Fruit fly (Drosophila melanogaster) whole organism, prepupa: ENCODE measurements around the gene CG33939.

Experiments
- Blimp-1 ChIP-seq: fragments of 200-800 bp; sonication (Bioruptor generic); optimal IDR thresholded peaks from 3 replicates; lab custom pipeline; 2017; ENCODE audit warnings: missing biosample characterization, missing genetic modification characterization, mild to moderate bottlenecking, moderate library complexity, missing genetic modification reagents
- CG11294 ChIP-seq: fragments of 200-800 bp; sonication (Bioruptor generic); IDR thresholded peaks from 2 replicates; pipeline ENCODE4 v1.3.6; 2022; ENCODE audit warnings: missing biosample characterization, missing genetic modification characterization
- CG11902 ChIP-seq: fragments of 200-800 bp; sonication (Bioruptor generic); optimal IDR thresholded peaks from 3 replicates; lab custom pipeline; 2016; ENCODE audit warnings: missing biosample characterization, missing genetic modification characterization
- CG1621 ChIP-seq: fragments of 200-800 bp; sonication (Bioruptor generic); optimal IDR thresholded peaks from 3 replicates; lab custom pipeline; 2018; ENCODE audit warnings: missing biosample characterization, mild to moderate bottlenecking, missing genetic modification characterization
- CG3032 ChIP-seq: fragments of 200-800 bp; optimal IDR thresholded peaks from 2 replicates; lab custom pipeline; 2019; ENCODE audit warnings: missing biosample characterization, mild to moderate bottlenecking, missing genetic modification characterization, moderate library complexity
- CG31627 ChIP-seq: fragments of 200-800 bp; sonication (Bioruptor generic); optimal IDR thresholded peaks from 3 replicates; lab custom pipeline; 2016; ENCODE audit warnings: missing biosample characterization, missing genetic modification characterization
- CG3919 ChIP-seq: fragments of 200-800 bp; sonication (Bioruptor generic); optimal IDR thresholded peaks from 3 replicates; lab custom pipeline; 2016; ENCODE audit warnings: missing biosample characterization, missing genetic modification characterization
- CG4318 ChIP-seq: fragments of 200-800 bp; sonication (Bioruptor generic); optimal IDR thresholded peaks from 3 replicates; lab custom pipeline; 2017; ENCODE audit warnings: missing biosample characterization, mild to moderate bottlenecking, missing genetic modification characterization
- CG6163 ChIP-seq: fragments of 200-800 bp; sonication (Bioruptor generic); IDR thresholded peaks from 3 replicates; pipeline ENCODE4 v1.3.6; 2022; ENCODE audit warnings: missing biosample characterization, missing genetic modification characterization
- CG6808 ChIP-seq: fragments of 200-800 bp; sonication (Bioruptor generic); optimal IDR thresholded peaks from 3 replicates; lab custom pipeline; 2017; ENCODE audit warnings: missing biosample characterization, missing genetic modification characterization, mild to moderate bottlenecking, moderate library complexity, missing genetic modification reagents
- CG6854 ChIP-seq: fragments of 200-800 bp; sonication (Bioruptor generic); optimal IDR thresholded peaks from 2 replicates; lab custom pipeline; 2017; ENCODE audit warnings: missing biosample characterization, mild to moderate bottlenecking, missing genetic modification characterization
- CG7368 ChIP-seq: fragments of 200-800 bp; sonication (Bioruptor generic); optimal IDR thresholded peaks from 3 replicates; lab custom pipeline; 2016; ENCODE audit warnings: missing biosample characterization, missing genetic modification characterization
- CG8119 ChIP-seq: fragments of 200-800 bp; sonication (Bioruptor generic); IDR thresholded peaks from 3 replicates; pipeline ENCODE4 v1.3.6; 2022; ENCODE audit warnings: missing biosample characterization, missing genetic modification characterization
- CG8319 ChIP-seq: fragments of 200-800 bp; sonication (Bioruptor generic); optimal IDR thresholded peaks from 3 replicates; lab custom pipeline; 2016; ENCODE audit warnings: missing biosample characterization, missing genetic modification characterization
- CG8632 ChIP-seq: fragments of 200-800 bp; sonication (Bioruptor generic); optimal IDR thresholded peaks from 3 replicates; lab custom pipeline; 2016; ENCODE audit warnings: missing biosample characterization, missing genetic modification characterization
- CG9139 ChIP-seq: fragments of 200-800 bp; sonication (Bioruptor generic); optimal IDR thresholded peaks from 3 replicates; lab custom pipeline; 2017; ENCODE audit warnings: missing biosample characterization, mild to moderate bottlenecking, missing genetic modification characterization
- Eip75B ChIP-seq: fragments of 200-800 bp; sonication (Bioruptor generic); optimal IDR thresholded peaks from 3 replicates; lab custom pipeline; 2016; ENCODE audit warnings: missing biosample characterization, missing genetic modification characterization
- Eip78C ChIP-seq: fragments of 200-800 bp; sonication (Bioruptor generic); peaks from one replicate; lab custom pipeline; 2016; ENCODE audit warnings: missing biosample characterization, missing genetic modification characterization
- Ets21C ChIP-seq: fragments of 200-800 bp; sonication (Bioruptor generic); optimal IDR thresholded peaks from 3 replicates; lab custom pipeline; 2016; ENCODE audit warnings: missing biosample characterization, missing genetic modification characterization
- Ets96B ChIP-seq: fragments of 200-800 bp; optimal IDR thresholded peaks from 2 replicates; lab custom pipeline; 2019; ENCODE audit warnings: missing biosample characterization, mild to moderate bottlenecking, missing genetic modification characterization, moderate library complexity
- Hr38 ChIP-seq: sonication (Bioruptor generic); optimal IDR thresholded peaks from 2 replicates; lab custom pipeline; 2016; ENCODE audit warnings: missing biosample characterization, missing genetic modification characterization
- Hr4 ChIP-seq: fragments of 200-800 bp; sonication (Bioruptor generic); optimal IDR thresholded peaks from 3 replicates; lab custom pipeline; 2016; ENCODE audit warnings: missing biosample characterization, missing genetic modification characterization
- Met ChIP-seq: fragments of 200-800 bp; sonication (Bioruptor generic); optimal IDR thresholded peaks from 3 replicates; lab custom pipeline; 2016; ENCODE audit warnings: missing biosample characterization, missing genetic modification characterization
- OdsH ChIP-seq: fragments of 200-800 bp; sonication (Bioruptor generic); optimal IDR thresholded peaks from 3 replicates; lab custom pipeline; 2016; ENCODE audit warnings: missing biosample characterization, missing genetic modification characterization
- Smox ChIP-seq: fragments of 200-800 bp; sonication (Bioruptor generic); optimal IDR thresholded peaks from 3 replicates; lab custom pipeline; 2016; ENCODE audit warnings: missing biosample characterization, missing genetic modification characterization
- Sox102F ChIP-seq: fragments of 200-800 bp; sonication (Bioruptor generic); optimal IDR thresholded peaks from 2 replicates; lab custom pipeline; 2016; ENCODE audit warnings: missing biosample characterization, mild to moderate bottlenecking, missing genetic modification characterization
- Sox14 ChIP-seq: fragments of 200-800 bp; sonication (Bioruptor generic); optimal IDR thresholded peaks from 3 replicates; lab custom pipeline; 2016; ENCODE audit warnings: missing biosample characterization, missing genetic modification characterization
- Sox15 ChIP-seq: fragments of 200-800 bp; sonication (Bioruptor generic); optimal IDR thresholded peaks from 3 replicates; lab custom pipeline; 2016; ENCODE audit warnings: missing biosample characterization, missing genetic modification characterization
- cyc ChIP-seq: fragments of 200-800 bp; sonication (Bioruptor generic); optimal IDR thresholded peaks from 3 replicates; lab custom pipeline; 2016; ENCODE audit warnings: missing biosample characterization, missing genetic modification characterization
- dac ChIP-seq: fragments of 200-800 bp; sonication (Bioruptor generic); optimal IDR thresholded peaks from 2 replicates; lab custom pipeline; 2017; ENCODE audit warnings: missing biosample characterization, mild to moderate bottlenecking, missing genetic modification characterization
- eg ChIP-seq: fragments of 200-800 bp; sonication (Bioruptor generic); IDR thresholded peaks from 3 replicates; pipeline ENCODE4 v1.3.6; 2022; ENCODE audit warnings: missing biosample characterization, missing genetic modification characterization
- esn ChIP-seq: fragments of 200-800 bp; sonication (Bioruptor generic); optimal IDR thresholded peaks from 2 replicates; lab custom pipeline; 2016; ENCODE audit warnings: missing biosample characterization, mild to moderate bottlenecking, missing genetic modification characterization, moderate library complexity
- fd59A ChIP-seq: fragments of 200-800 bp; sonication (Bioruptor generic); optimal IDR thresholded peaks from 2 replicates; lab custom pipeline; 2017; ENCODE audit warnings: missing biosample characterization, mild to moderate bottlenecking, missing genetic modification characterization, missing genetic modification reagents
- fd85E ChIP-seq: fragments of 200-800 bp; sonication (Bioruptor generic); optimal IDR thresholded peaks from 3 replicates; lab custom pipeline; 2016; ENCODE audit warnings: missing biosample characterization, missing genetic modification characterization
- pdm3 ChIP-seq: fragments of 200-800 bp; sonication (Bioruptor generic); optimal IDR thresholded peaks from 3 replicates; lab custom pipeline; 2016; ENCODE audit warnings: missing biosample characterization, missing genetic modification characterization
- salr ChIP-seq, 2 experiments: fragments of 200-800 bp; sonication (Bioruptor generic); optimal IDR thresholded peaks; 3 replicates each; lab custom pipeline; 2016 to 2018; ENCODE audit warnings: missing biosample characterization in 2 of 2, missing genetic modification characterization in 2 of 2, mild to moderate bottlenecking in 1 of 2
- ss ChIP-seq, 2 experiments: fragments of 200-800 bp; sonication (Bioruptor generic); optimal IDR thresholded peaks; 2 replicates in 1 of 2; 3 replicates in 1 of 2; lab custom pipeline; 2017 to 2018; ENCODE audit warnings: mild to moderate bottlenecking in 2 of 2, missing biosample characterization in 2 of 2, missing genetic modification characterization in 2 of 2, moderate library complexity in 1 of 2
- svp ChIP-seq: fragments of 200-800 bp; sonication (Bioruptor generic); peaks from one replicate; lab custom pipeline; 2016; ENCODE audit warnings: missing biosample characterization, missing genetic modification characterization
- topi ChIP-seq: fragments of 200-800 bp; sonication (Bioruptor generic); optimal IDR thresholded peaks from 3 replicates; lab custom pipeline; 2016; ENCODE audit warnings: missing biosample characterization, missing genetic modification characterization

CG33939 gene

DNA sequence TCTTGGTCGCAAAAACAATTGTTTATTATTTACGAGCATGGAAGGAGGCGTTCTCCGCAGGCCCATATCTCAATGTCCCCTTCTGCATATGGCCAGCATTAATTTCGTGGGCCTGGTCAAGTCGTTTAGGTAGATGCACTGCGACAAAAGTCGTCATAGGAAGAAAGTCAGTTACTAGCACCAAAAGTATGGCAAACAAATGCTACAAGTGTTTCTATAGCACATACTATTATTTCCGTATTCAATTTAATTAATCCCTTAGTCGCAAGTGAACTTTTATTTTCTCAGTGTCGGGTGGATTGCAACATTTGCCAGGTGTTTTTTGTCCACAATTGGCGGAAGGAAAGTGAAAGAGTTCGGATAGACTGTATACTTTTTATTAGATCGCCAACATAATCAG lies 1.7 kb downstream of the CG33939 start (continued):
- peak; percentile 13 for TF ChIP-seq cyc (GFP tag; lab: Kevin White, UChicago)
- peak; percentile 54 for TF ChIP-seq CG1621 (tag; lab: Kevin White, UChicago)
- peak; percentile 62; the same call in 2 of the 3 replicates for TF ChIP-seq CG8119 (GFP tag; lab: Robert Waterston, UW)
- TF ChIP-seq CG11902 (GFP tag; lab: Kevin White, UChicago), result no peak
- TF ChIP-seq fd59A, result peak; percentile 42
- peak; percentile 58 for TF ChIP-seq Hr4 (GFP tag; lab: Kevin White, UChicago)
- TF ChIP-seq CG6163 (GFP tag; lab: Robert Waterston, UW), result peak; percentile 62
- TF ChIP-seq Hr38 (GFP tag; lab: Kevin White, UChicago), result no peak
- TF ChIP-seq Sox102F (GFP tag; lab: Kevin White, UChicago), result no peak
- no peak for TF ChIP-seq CG8319
- TF ChIP-seq CG4318 (GFP tag; lab: Kevin White, UChicago), result peak; percentile 1
- no peak for TF ChIP-seq CG6854
- TF ChIP-seq CG3919 (GFP tag; lab: Kevin White, UChicago), result peak; percentile 61
- no peak for TF ChIP-seq Sox15
- TF ChIP-seq pdm3 (GFP tag; lab: Kevin White, UChicago), result peak; percentile 60
- 0 out of 2 replicates have a peak, but pooled peaks have one; percentile 13 for TF ChIP-seq CG11294 (GFP tag; lab: Robert Waterston, UW)
- no peak for TF ChIP-seq CG9139 (GFP tag; lab: Kevin White, UChicago)
- no peak for TF ChIP-seq svp (GFP tag; lab: Kevin White, UChicago)
- no peak for TF ChIP-seq fd85E (GFP tag; lab: Kevin White, UChicago)
- TF ChIP-seq CG31627, result peak; percentile 34
- TF ChIP-seq Sox14 (GFP tag; lab: Kevin White, UChicago), result peak; percentile 39
- TF ChIP-seq dac, result no peak
- peak; percentile 32 for TF ChIP-seq topi (GFP tag; lab: Kevin White, UChicago)
- peak; percentile 41 for TF ChIP-seq CG6808 (GFP tag; lab: Kevin White, UChicago)
- peak; percentile 35 for TF ChIP-seq Eip75B (GFP tag; lab: Kevin White, UChicago)
- no peak for TF ChIP-seq CG8632 (GFP tag; lab: Kevin White, UChicago)
- peak; percentile 27 for TF ChIP-seq Met
- no peak for TF ChIP-seq esn (GFP tag; lab: Kevin White, UChicago)
- TF ChIP-seq eg (GFP tag; lab: Robert Waterston, UW), result peak; percentile 76
- TF ChIP-seq Blimp-1 (GFP tag; lab: Kevin White, UChicago), result no peak
- TF ChIP-seq salr (GFP tag; optimal IDR thresholded peaks at IDR 0.05; lab: Kevin White, UChicago), result peak; percentile 20 to 31
- TF ChIP-seq Smox (GFP tag; lab: Kevin White, UChicago), result no peak
- TF ChIP-seq OdsH (GFP tag; lab: Kevin White, UChicago), result peak; percentile 48
- no peak for TF ChIP-seq Ets21C
- peak; percentile 57 for TF ChIP-seq Ets96B (tag; lab: Kevin White, UChicago)
- peak; percentile 58 for TF ChIP-seq CG3032 (tag; lab: Kevin White, UChicago)
- TF ChIP-seq Eip78C (GFP tag; lab: Kevin White, UChicago), result peak; percentile 85
- TF ChIP-seq ss (GFP tag; optimal IDR thresholded peaks at IDR 0.05; lab: Kevin White, UChicago), result peak; percentile 39
- TF ChIP-seq, all 60 proteins: peak for 38

- TF ChIP-seq CG6854, result no peak
- no peak for TF ChIP-seq Sox102F (GFP tag; lab: Kevin White, UChicago)
- no peak for TF ChIP-seq CG7368 (GFP tag; lab: Kevin White, UChicago)
- TF ChIP-seq Sox15, result no peak
Measured at dm6 chrX:19171926-19172325, 2.8 kb downstream of the CG33939 start.

DNA sequence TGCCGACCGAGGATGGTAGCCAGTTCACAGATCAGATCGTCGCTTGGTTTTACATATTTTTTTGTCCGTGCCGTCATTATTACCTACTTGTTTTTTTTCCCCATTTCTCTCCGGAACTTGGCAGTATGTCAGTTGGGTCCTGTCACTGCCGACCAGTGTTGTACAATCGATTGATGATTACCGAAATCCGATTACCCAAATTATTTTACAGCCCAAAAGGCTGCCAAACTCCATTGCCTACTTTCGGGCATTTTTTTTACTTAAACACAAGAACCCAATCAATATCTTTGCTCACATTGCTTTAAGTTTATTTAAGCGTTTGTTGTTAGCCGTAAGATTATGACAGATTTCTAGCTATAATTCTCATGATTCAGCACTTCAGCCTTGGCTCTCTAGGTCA lies 3.9 kb downstream of the CG33939 start, which contains the start of gene Inx5:
Gene Inx5, minus strand, starts transcription at position 93 of the 400 bp plus-strand sequence.
- TF ChIP-seq fd59A (no peak), Ets96B (tag; lab: Kevin White, UChicago) (no peak)
